Worm (Caenorhabditis elegans) whole organism, L4/young adult: Measurements from ENCODE around the gene E_BE45912.2.

Experiments
- W03F9.2 ChIP-seq: fragments of 150-350 bp; optimal IDR thresholded peaks from 2 replicates; lab custom pipeline; 2014; ENCODE audit warnings: missing biosample characterization, missing genetic modification characterization
- dao-5 ChIP-seq: sonication (generic microtip); optimal IDR thresholded peaks from 2 replicates; lab custom pipeline; 2016; ENCODE audit warnings: missing genotype, missing genetic modification characterization, moderate library complexity, missing compliant biosample characterization
- him-1 ChIP-seq: sonication (generic microtip); optimal IDR thresholded peaks from 2 replicates; lab custom pipeline; 2016; ENCODE audit warnings: missing genotype, missing genetic modification reagents, missing genetic modification characterization, missing compliant biosample characterization

The E_BE45912.2 gene

ce11 chrIII:991581-991980 lies 39.3 kb downstream of the E_BE45912.2 start, which contains the start of gene trp-2:
TSS of gene trp-2 (plus strand) at chrIII:991881.
- TF ChIP-seq him-1 (tag; lab: Kevin White, UChicago) (no peak), dao-5 (tag; lab: Kevin White, UChicago) (no peak), W03F9.2 (tag; lab: Kevin White, UChicago) (no peak)

- TF ChIP-seq dao-5 (tag; lab: Kevin White, UChicago), result no peak
These were observed 41.3 kb downstream of the E_BE45912.2 start for ce11 chrIII:989558-989957.

ce11 chrIII:982961-983360 lies 47.9 kb downstream of the E_BE45912.2 start, which contains the start of gene tbc-10:
TSS of gene tbc-10 (plus strand) at chrIII:983261.
- TF ChIP-seq dao-5 (tag; lab: Kevin White, UChicago), result no peak
- no peak for TF ChIP-seq W03F9.2 (tag; lab: Kevin White, UChicago)
- no peak for TF ChIP-seq him-1 (tag; lab: Kevin White, UChicago)

ce11 chrIII:981960-982359 lies 48.9 kb downstream of the E_BE45912.2 start:
- TF ChIP-seq W03F9.2 (tag; lab: Kevin White, UChicago) (no peak), dao-5 (tag; lab: Kevin White, UChicago) (no peak), him-1 (tag; lab: Kevin White, UChicago) (no peak)

ce11 chrIII:978889-979288 lies 52.0 kb downstream of the E_BE45912.2 start:
- TF ChIP-seq W03F9.2 (tag; lab: Kevin White, UChicago), result no peak
- TF ChIP-seq him-1 (tag; lab: Kevin White, UChicago), result no peak
- TF ChIP-seq dao-5 (tag; lab: Kevin White, UChicago), result no peak
